Fruit fly (Drosophila melanogaster): Measurements from ENCODE around the gene CG32110.

CG32110 gene

DNA sequence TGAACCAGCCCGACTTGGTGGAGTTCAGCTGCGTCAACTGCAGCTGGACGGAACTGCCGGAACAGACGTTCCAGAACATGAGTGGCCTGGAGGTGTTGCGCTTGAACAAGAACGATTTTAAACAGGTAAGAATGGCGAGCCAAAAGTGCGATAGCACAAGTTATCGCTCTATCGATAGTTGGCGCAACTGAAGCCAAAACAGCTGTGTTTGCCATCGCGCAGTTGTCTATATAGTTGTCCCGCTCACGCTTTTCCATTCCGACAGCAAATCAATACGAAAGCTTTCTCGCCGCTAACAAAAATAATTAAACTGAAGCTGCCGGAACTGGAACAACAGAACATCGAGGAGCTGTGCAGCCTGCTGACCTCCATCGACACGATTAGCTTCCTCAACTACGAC, 14.0 kb upstream of the CG32110 start:
- TF ChIP-seq Hr51 (GFP tag; optimal IDR thresholded peaks at IDR 0.05) (no peak), Lhr (GFP tag; optimal IDR thresholded peaks at IDR 0.05) (peak; percentile 39), ato (GFP tag; IDR thresholded peaks at IDR 0.05; ENCODE audit: partially characterized antibody) (peak; percentile 64), CG32532 (GFP tag; IDR thresholded peaks at IDR 0.05) (no peak), crp (GFP tag; optimal IDR thresholded peaks at IDR 0.05) (peak; percentile 23 to 95), CG14965 (GFP tag; optimal IDR thresholded peaks at IDR 0.05; ENCODE audit: borderline replicate concordance) (no peak), BEAF-32 (GFP tag; optimal IDR thresholded peaks at IDR 0.05) (peak; percentile 82), CG15011 (GFP tag; optimal IDR thresholded peaks at IDR 0.05) (no peak), CG1603 (tag; optimal IDR thresholded peaks at IDR 0.05) (peak; percentile 51), Hmr (GFP tag; optimal IDR thresholded peaks at IDR 0.05) (peak; percentile 41), sd (tag; optimal IDR thresholded peaks at IDR 0.05) (peak; percentile 44), unc-4 (GFP tag; IDR thresholded peaks at IDR 0.05; ENCODE audit: partially characterized antibody) (peak; percentile 89), CG10321 (GFP tag; IDR thresholded peaks at IDR 0.05) (peak; percentile 97), CG17328 (GFP tag; IDR thresholded peaks at IDR 0.05) (no peak), Fer1 (GFP tag; optimal IDR thresholded peaks at IDR 0.05) (peak; percentile 36), CG34376 (GFP tag; optimal IDR thresholded peaks at IDR 0.05) (peak; percentile 19), CG34224 (GFP tag; IDR thresholded peaks at IDR 0.05; ENCODE audit: partially characterized antibody) (peak; percentile 91), Med (GFP tag) (peak; percentile 82), CG6854 (GFP tag; optimal IDR thresholded peaks at IDR 0.05) (no peak), Xbp1 (GFP tag; optimal IDR thresholded peaks at IDR 0.05) (peak; percentile 3), CG42726 (GFP tag; IDR thresholded peaks at IDR 0.05; ENCODE audit: partially characterized antibody) (peak; percentile 69; the same call in 1 of the 2 replicates), pzg (GFP tag; optimal IDR thresholded peaks at IDR 0.05) (peak; percentile 88), sima (GFP tag; optimal IDR thresholded peaks at IDR 0.05) (no peak), lab (GFP tag; optimal IDR thresholded peaks at IDR 0.05) (peak; percentile 19), Bgb (GFP tag; IDR thresholded peaks at IDR 0.05; ENCODE audit: partially characterized antibody) (peak; percentile 92), NFAT (GFP tag; IDR thresholded peaks at IDR 0.05) (no peak), CG43689 (GFP tag; IDR thresholded peaks at IDR 0.05) (no peak), sug (tag; optimal IDR thresholded peaks at IDR 0.05) (peak; percentile 24), chinmo (GFP tag; IDR thresholded peaks at IDR 0.05; ENCODE audit: partially characterized antibody) (peak; percentile 95), CG10979 (tag; optimal IDR thresholded peaks at IDR 0.05) (no peak), ci (GFP tag; IDR thresholded peaks at IDR 0.05) (0 out of 3 replicates have a peak, but pooled peaks have one; percentile 23), CG7372 (GFP tag; IDR thresholded peaks at IDR 0.05) (0 out of 2 replicates have a peak, but pooled peaks have one; percentile 19), MBD-R2 (GFP tag; IDR thresholded peaks at IDR 0.05) (peak; percentile 71), CTCF (GFP tag; optimal IDR thresholded peaks at IDR 0.05) (peak; percentile 3), Myb (GFP tag; optimal IDR thresholded peaks at IDR 0.05) (no peak), Dll (GFP tag; IDR thresholded peaks at IDR 0.05; ENCODE audit: partially characterized antibody) (peak; percentile 91), esg (GFP tag; conservative IDR thresholded peaks at IDR 0.05) (no peak), nerfin-2 (GFP tag; IDR thresholded peaks at IDR 0.05; ENCODE audit: partially characterized antibody) (peak; percentile 70; the same call in 1 of the 2 replicates), PHDP (tag; optimal IDR thresholded peaks at IDR 0.05) (peak; percentile 16), Hmx (GFP tag; optimal IDR thresholded peaks at IDR 0.05) (no peak), HmgD (GFP tag; optimal IDR thresholded peaks at IDR 0.05) (peak; percentile 21), Sry-δ (GFP tag; optimal IDR thresholded peaks at IDR 0.05) (peak; percentile 91), YL-1 (GFP tag; optimal IDR thresholded peaks at IDR 0.05) (peak; percentile 55), pfk (GFP tag; optimal IDR thresholded peaks at IDR 0.05) (peak; percentile 5), tna (GFP tag; IDR thresholded peaks at IDR 0.05; ENCODE audit: partially characterized antibody) (peak; percentile 81), hkb (optimal IDR thresholded peaks at IDR 0.05) (no peak), hkb (GFP tag; IDR thresholded peaks at IDR 0.05) (no peak), CG7963 (GFP tag; IDR thresholded peaks at IDR 0.05; ENCODE audit: partially characterized antibody) (peak; percentile 79; the same call in 2 of the 3 replicates), CG14860 (GFP tag; IDR thresholded peaks at IDR 0.05; ENCODE audit: partially characterized antibody) (peak; percentile 76)

Data from whole organism, embryonic.